Fruit fly (Drosophila melanogaster): Measurements from ENCODE around the gene Naglu.

The Naglu gene

DNA sequence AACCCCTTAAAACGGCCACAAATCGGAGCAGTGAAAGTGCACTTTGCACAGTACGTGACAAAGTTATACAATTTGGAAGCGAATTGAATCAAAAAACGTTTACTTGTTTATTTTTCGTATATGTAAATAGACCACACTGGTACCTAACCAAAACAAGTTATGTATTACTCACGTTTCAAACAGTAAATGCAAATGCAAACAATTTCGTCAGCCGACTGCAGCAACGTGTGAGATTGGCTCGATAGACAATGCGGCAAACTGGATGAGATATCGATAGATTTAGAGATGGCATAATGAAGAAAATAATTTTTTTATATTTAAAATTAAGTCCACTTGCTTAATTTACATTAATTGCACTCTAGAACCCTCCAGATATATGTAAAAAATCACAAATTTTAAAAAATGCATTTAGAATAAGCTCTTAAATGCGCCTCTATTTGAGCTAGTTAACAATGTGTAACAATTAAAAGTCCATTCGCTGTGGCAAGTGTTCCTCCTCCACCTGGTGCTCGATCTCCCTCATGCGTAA, 30.1 kb downstream of the Naglu start, which contains the start of gene AlaRS (continued):
- TF ChIP-seq chn (GFP tag; optimal IDR thresholded peaks at IDR 0.05), result no peak
- TF ChIP-seq Abd-B (GFP tag; optimal IDR thresholded peaks at IDR 0.05), result no peak
- peak; percentile 57 for TF ChIP-seq CG12659 (GFP tag; optimal IDR thresholded peaks at IDR 0.05)
- no peak for TF ChIP-seq CG9817 (tag; optimal IDR thresholded peaks at IDR 0.05)
- TF ChIP-seq sna (GFP tag; IDR thresholded peaks at IDR 0.05; ENCODE audit: partially characterized antibody), result peak; percentile 75
- peak; percentile 42 for TF ChIP-seq CG11504 (tag; optimal IDR thresholded peaks at IDR 0.05)
- peak; percentile 16 for TF ChIP-seq Chrac-16 (GFP tag; optimal IDR thresholded peaks at IDR 0.05)
- no peak for TF ChIP-seq CG11696 (GFP tag; IDR thresholded peaks at IDR 0.05)
- no peak for TF ChIP-seq CG9797 (GFP tag; optimal IDR thresholded peaks at IDR 0.05)
- TF ChIP-seq Ets97D (GFP tag; optimal IDR thresholded peaks at IDR 0.05), result peak; percentile 10
- peak; percentile 34 for TF ChIP-seq nom (GFP tag; optimal IDR thresholded peaks at IDR 0.05)
- TF ChIP-seq wor (GFP tag; IDR thresholded peaks at IDR 0.05), result no peak
- TF ChIP-seq CG6689 (GFP tag; IDR thresholded peaks at IDR 0.05), result peak; percentile 24; the same call in 1 of the 2 replicates
- peak; percentile 2 for TF ChIP-seq CG2875 (GFP tag; optimal IDR thresholded peaks at IDR 0.05)
- no peak for TF ChIP-seq ssp (GFP tag; IDR thresholded peaks at IDR 0.05)
- TF ChIP-seq unc-4 (GFP tag; IDR thresholded peaks at IDR 0.05; ENCODE audit: partially characterized antibody), result peak; percentile 72; the same call in 1 of the 2 replicates
- TF ChIP-seq Antp (GFP tag; optimal IDR thresholded peaks at IDR 0.05), result no peak
- peak; percentile 67 for TF ChIP-seq CG17829 (tag; optimal IDR thresholded peaks at IDR 0.05)
- TF ChIP-seq kni (GFP tag; optimal IDR thresholded peaks at IDR 0.05), result peak; percentile 58
- no peak for TF ChIP-seq CG15479 (GFP tag; optimal IDR thresholded peaks at IDR 0.05)
- TF ChIP-seq CG7556 (GFP tag; optimal IDR thresholded peaks at IDR 0.05), result peak; percentile 56
- TF ChIP-seq Xrp1 (GFP tag; IDR thresholded peaks at IDR 0.05), result peak; percentile 60; the same call in 1 of the 2 replicates
- no peak for TF ChIP-seq eve (GFP tag; optimal IDR thresholded peaks at IDR 0.05)
- TF ChIP-seq CG1792 (GFP tag; optimal IDR thresholded peaks at IDR 0.05), result no peak
- TF ChIP-seq usp (GFP tag; optimal IDR thresholded peaks at IDR 0.05), result no peak
- TF ChIP-seq D (optimal IDR thresholded peaks at IDR 0.05), result no peak
- peak; percentile 19 for TF ChIP-seq D (GFP tag; optimal IDR thresholded peaks at IDR 0.05)
- TF ChIP-seq CG1233 (GFP tag; optimal IDR thresholded peaks at IDR 0.05), result peak; percentile 20
- no peak for TF ChIP-seq yki (optimal IDR thresholded peaks at IDR 0.05)
- TF ChIP-seq CG8388 (GFP tag; optimal IDR thresholded peaks at IDR 0.05), result peak; percentile 37
- no peak for TF ChIP-seq Mrtf (GFP tag; IDR thresholded peaks at IDR 0.05)
- no peak for TF ChIP-seq CG11456 (GFP tag; IDR thresholded peaks at IDR 0.05)
- peak; percentile 63; the same call in 1 of the 2 replicates for TF ChIP-seq amos (GFP tag; IDR thresholded peaks at IDR 0.05; ENCODE audit: partially characterized antibody)
- peak; percentile 81 for TF ChIP-seq CG2116 (GFP tag; optimal IDR thresholded peaks at IDR 0.05)
- peak in 1 of 2 experiments; percentile 46 for TF ChIP-seq Hr51 (GFP tag; optimal IDR thresholded peaks at IDR 0.05)
- peak; percentile 19 for TF ChIP-seq tin (GFP tag; optimal IDR thresholded peaks at IDR 0.05)
- TF ChIP-seq cas (GFP tag; IDR thresholded peaks at IDR 0.05), result no peak
- TF ChIP-seq Dip3 (GFP tag; optimal IDR thresholded peaks at IDR 0.05), result no peak
- no peak for TF ChIP-seq Mad (GFP tag; optimal IDR thresholded peaks at IDR 0.05)
- TF ChIP-seq NC2β (GFP tag; optimal IDR thresholded peaks at IDR 0.05), result no peak
- TF ChIP-seq stc (GFP tag; IDR thresholded peaks at IDR 0.05), result 0 out of 2 replicates have a peak, but pooled peaks have one; percentile 21
- no peak for TF ChIP-seq NC2α (GFP tag; optimal IDR thresholded peaks at IDR 0.05)
- no peak for TF ChIP-seq CG31388 (GFP tag; optimal IDR thresholded peaks at IDR 0.05)
- TF ChIP-seq caup (GFP tag; optimal IDR thresholded peaks at IDR 0.05; ENCODE audit: severe bottlenecking), result no peak
- no peak for TF ChIP-seq CG15696 (tag; optimal IDR thresholded peaks at IDR 0.05)
- no peak for TF ChIP-seq Ets65A (GFP tag)
- peak; percentile 56 for TF ChIP-seq Bgb (GFP tag; IDR thresholded peaks at IDR 0.05; ENCODE audit: partially characterized antibody)
- peak; percentile 25 for TF ChIP-seq ind (GFP tag; optimal IDR thresholded peaks at IDR 0.05)
- TF ChIP-seq Opbp (GFP tag; IDR thresholded peaks at IDR 0.05; ENCODE audit: partially characterized antibody), result peak; percentile 50; the same call in 1 of the 3 replicates
- peak; percentile 8 to 35 for TF ChIP-seq bsh (GFP tag; optimal IDR thresholded peaks at IDR 0.05)

All from whole organism, embryonic.